Fruit fly (Drosophila melanogaster): ENCODE data around the gene Dcr-1.

Dcr-1 gene

DNA sequence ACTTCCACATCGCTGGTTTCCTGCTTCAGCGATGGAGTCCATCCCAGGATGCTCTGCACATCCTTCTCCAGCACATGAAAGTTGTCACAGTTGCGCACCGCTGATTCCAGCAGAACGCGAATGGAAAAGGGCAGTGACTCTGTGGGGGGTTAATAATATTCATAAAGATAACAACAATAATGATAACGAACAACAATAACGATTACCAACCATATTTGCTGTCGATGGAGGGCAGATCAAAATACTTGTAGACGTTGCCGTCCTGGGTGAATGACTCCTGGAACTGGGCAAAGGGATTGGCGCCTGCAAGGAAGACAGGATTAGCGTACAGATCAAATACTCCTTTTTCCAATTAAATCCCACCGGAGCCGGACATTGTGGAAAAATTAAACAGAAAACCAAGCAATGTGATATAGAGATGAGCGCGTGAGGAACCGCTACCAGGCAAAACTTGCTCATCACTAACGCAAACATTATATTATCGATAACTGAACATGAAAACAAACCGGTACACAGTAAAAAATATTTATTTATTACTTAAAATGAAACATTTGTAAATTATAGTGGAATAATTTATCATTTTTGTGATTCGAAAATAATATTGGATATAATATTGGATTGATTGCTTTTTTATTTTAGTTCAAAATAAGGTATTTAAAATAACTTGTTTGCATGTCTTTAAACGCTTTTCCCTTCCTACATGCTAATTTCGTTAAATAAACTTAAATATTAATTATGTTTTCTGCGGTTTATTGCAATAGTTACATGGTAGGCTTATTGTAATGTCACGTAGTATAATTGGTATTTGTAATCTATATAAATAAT lies 16.5 kb downstream of the Dcr-1 start, which contains the start of gene Irp-1A (continued):
- TF ChIP-seq CG17328 (GFP tag; IDR thresholded peaks at IDR 0.05) = peak; percentile 72; the same call in 1 of the 2 replicates
- peak; percentile 40 for TF ChIP-seq CG15011 (GFP tag; optimal IDR thresholded peaks at IDR 0.05)
- no peak for TF ChIP-seq Lim3 (GFP tag; IDR thresholded peaks at IDR 0.05)
- peak; percentile 51 for TF ChIP-seq CG4328 (GFP tag; optimal IDR thresholded peaks at IDR 0.05)
- peak; percentile 41 for TF ChIP-seq ato (GFP tag; IDR thresholded peaks at IDR 0.05; ENCODE audit: partially characterized antibody)
- peak; percentile 83 for TF ChIP-seq CoRest (tag; optimal IDR thresholded peaks at IDR 0.05)
- TF ChIP-seq MESR4 (GFP tag; optimal IDR thresholded peaks at IDR 0.05) = peak; percentile 62
- TF ChIP-seq Hand (GFP tag; optimal IDR thresholded peaks at IDR 0.05) = peak; percentile 60
- no peak for TF ChIP-seq CkIIα-i1 (GFP tag; IDR thresholded peaks at IDR 0.05)
- TF ChIP-seq Drgx (GFP tag; IDR thresholded peaks at IDR 0.05) = peak; percentile 68
- peak; percentile 91 for TF ChIP-seq CG12391 (tag; optimal IDR thresholded peaks at IDR 0.05)
- TF ChIP-seq az2 (GFP tag; optimal IDR thresholded peaks at IDR 0.05) = peak; percentile 60
- peak; percentile 82 for TF ChIP-seq bbx (GFP tag; IDR thresholded peaks at IDR 0.05; ENCODE audit: partially characterized antibody)
- TF ChIP-seq exex (tag; optimal IDR thresholded peaks at IDR 0.05) = peak; percentile 67
- peak; percentile 76 for TF ChIP-seq Xrp1 (GFP tag; IDR thresholded peaks at IDR 0.05)
- TF ChIP-seq fd3F (GFP tag; optimal IDR thresholded peaks at IDR 0.05) = peak; percentile 53
- peak; percentile 19 for TF ChIP-seq Antp (GFP tag; optimal IDR thresholded peaks at IDR 0.05)
- TF ChIP-seq CG17385 (GFP tag; optimal IDR thresholded peaks at IDR 0.05) = peak; percentile 73
- peak; percentile 71 for TF ChIP-seq CG2129 (GFP tag; IDR thresholded peaks at IDR 0.05; ENCODE audit: partially characterized antibody)
- TF ChIP-seq Mrtf (GFP tag; IDR thresholded peaks at IDR 0.05) = peak; percentile 35; the same call in 1 of the 3 replicates
- TF ChIP-seq H2.0 (GFP tag; IDR thresholded peaks at IDR 0.05) = peak; percentile 67
- peak; percentile 58 for TF ChIP-seq Oli (tag; optimal IDR thresholded peaks at IDR 0.05)
- TF ChIP-seq dmrt11E (tag; optimal IDR thresholded peaks at IDR 0.05) = peak; percentile 76
- TF ChIP-seq GATAe (GFP tag; conservative IDR thresholded peaks at IDR 0.05) = peak; percentile 35; the same call in 1 of the 2 replicates
- TF ChIP-seq CG31388 (GFP tag; optimal IDR thresholded peaks at IDR 0.05) = peak; percentile 31
- peak; percentile 90 for TF ChIP-seq vvl (GFP tag; IDR thresholded peaks at IDR 0.05)
- no peak for TF ChIP-seq shn (GFP tag; optimal IDR thresholded peaks at IDR 0.05)
- peak; percentile 45; the same call in 1 of the 3 replicates for TF ChIP-seq H15 (GFP tag; IDR thresholded peaks at IDR 0.05)
- TF ChIP-seq dysf (GFP tag; IDR thresholded peaks at IDR 0.05) = peak; percentile 72; the same call in 2 of the 3 replicates
- TF ChIP-seq mld (GFP tag; IDR thresholded peaks at IDR 0.05; ENCODE audit: partially characterized antibody) = peak; percentile 58; the same call in 2 of the 3 replicates
- peak; percentile 12 for TF ChIP-seq CG16815 (GFP tag; optimal IDR thresholded peaks at IDR 0.05)
- TF ChIP-seq CG1792 (GFP tag; optimal IDR thresholded peaks at IDR 0.05) = peak; percentile 18
- TF ChIP-seq ci (GFP tag; IDR thresholded peaks at IDR 0.05) = peak; percentile 82
- peak; percentile 75 for TF ChIP-seq ranshi (GFP tag; IDR thresholded peaks at IDR 0.05)
- TF ChIP-seq hb (GFP tag; IDR thresholded peaks at IDR 0.05; ENCODE audit: partially characterized antibody) = peak; percentile 54; the same call in 1 of the 3 replicates
- no peak for TF ChIP-seq cad (GFP tag; optimal IDR thresholded peaks at IDR 0.05)
- TF ChIP-seq CG32772 (GFP tag; IDR thresholded peaks at IDR 0.05) = peak; percentile 64
- TF ChIP-seq row (GFP tag; IDR thresholded peaks at IDR 0.05) = peak; percentile 86
- no peak for TF ChIP-seq tup (GFP tag; optimal IDR thresholded peaks at IDR 0.05)
- TF ChIP-seq twi (tag; optimal IDR thresholded peaks at IDR 0.05) = peak; percentile 44
- no peak for TF ChIP-seq ash1 (GFP tag; optimal IDR thresholded peaks at IDR 0.05)
- TF ChIP-seq tio (GFP tag; optimal IDR thresholded peaks at IDR 0.05) = no peak
- peak; percentile 85 for TF ChIP-seq grau (tag; optimal IDR thresholded peaks at IDR 0.05)
- peak; percentile 82 for TF ChIP-seq Med (GFP tag)
- no peak for TF ChIP-seq emc (GFP tag; optimal IDR thresholded peaks at IDR 0.05)
- no peak for TF ChIP-seq CG6254 (GFP tag; optimal IDR thresholded peaks at IDR 0.05)
- TF ChIP-seq al (GFP tag; IDR thresholded peaks at IDR 0.05) = peak; percentile 43; the same call in 1 of the 2 replicates
- TF ChIP-seq CG1603 (tag; optimal IDR thresholded peaks at IDR 0.05) = peak; percentile 61
